Worm (Caenorhabditis elegans): ENCODE measurements around the gene col-156.

The col-156 gene

ce11 chrV:11459255-11459654 is 9.1 kb upstream of the col-156 start, which contains the start of gene T11F9.1:
T11F9.1 (plus strand) TSS chrV:11459555.
- no peak for TF ChIP-seq unc-42 (tag; optimal IDR thresholded peaks at IDR 0.05)
- TF ChIP-seq ceh-34 (tag; optimal IDR thresholded peaks at IDR 0.05) = no peak
- TF ChIP-seq K09A11.1 (tag; optimal IDR thresholded peaks at IDR 0.05; ENCODE audit: insufficient read depth) = no peak
- no peak for TF ChIP-seq ceh-24 (tag; optimal IDR thresholded peaks at IDR 0.05)
- no peak for TF ChIP-seq T23F11.4 (GFP tag; optimal IDR thresholded peaks at IDR 0.05)
- TF ChIP-seq C38D4.7 (GFP tag; optimal IDR thresholded peaks at IDR 0.05) = no peak
- TF ChIP-seq ceh-9 (tag; optimal IDR thresholded peaks at IDR 0.05) = no peak
- TF ChIP-seq che-1 (tag; optimal IDR thresholded peaks at IDR 0.05) = no peak

- peak; percentile 61 for TF ChIP-seq unc-42 (tag; optimal IDR thresholded peaks at IDR 0.05)
- no peak for TF ChIP-seq ceh-18 (tag; optimal IDR thresholded peaks at IDR 0.05)
These were observed 4.8 kb upstream of the col-156 start for ce11 chrV:11454917-11455316.

ce11 chrV:11449404-11449803 is 753 bp downstream of the col-156 start:
- TF ChIP-seq pag-3 (tag; optimal IDR thresholded peaks at IDR 0.05; ENCODE audit: borderline replicate concordance) (peak; percentile 6), ceh-22 (tag; optimal IDR thresholded peaks at IDR 0.05) (no peak), pros-1 (tag; optimal IDR thresholded peaks at IDR 0.05) (no peak), hlh-6 (tag; optimal IDR thresholded peaks at IDR 0.05) (peak; percentile 46), Y22D7AL.16 (tag; optimal IDR thresholded peaks at IDR 0.05) (peak; percentile 13)

- peak; percentile 36 for TF ChIP-seq unc-55 (GFP tag; optimal IDR thresholded peaks at IDR 0.05)
- no peak for TF ChIP-seq sox-2 (GFP tag; IDR thresholded peaks at IDR 0.05)
- TF ChIP-seq unc-42 (tag; optimal IDR thresholded peaks at IDR 0.05) = peak; percentile 85
These were observed 3.9 kb downstream of the col-156 start, which contains the start of gene mig-17 for ce11 chrV:11446297-11446696. mig-17 (plus strand) TSS chrV:11446685.

ce11 chrV:11445375-11445774 is 4.8 kb downstream of the col-156 start:
- TF ChIP-seq ttx-3 (tag; optimal IDR thresholded peaks at IDR 0.05) (no peak), fkh-6 (tag; optimal IDR thresholded peaks at IDR 0.05) (no peak), hlh-8 (tag; optimal IDR thresholded peaks at IDR 0.05) (no peak), sox-4 (tag; optimal IDR thresholded peaks at IDR 0.05) (no peak), ref-2 (tag; optimal IDR thresholded peaks at IDR 0.05) (peak; percentile 62), ets-4 (tag; optimal IDR thresholded peaks at IDR 0.05) (no peak), tbx-7 (tag; optimal IDR thresholded peaks at IDR 0.05) (no peak), ceh-31 (tag; optimal IDR thresholded peaks at IDR 0.05) (peak; percentile 51), pag-3 (tag; optimal IDR thresholded peaks at IDR 0.05; ENCODE audit: borderline replicate concordance) (no peak), pros-1 (tag; optimal IDR thresholded peaks at IDR 0.05) (no peak), sox-2 (GFP tag; IDR thresholded peaks at IDR 0.05) (no peak), ceh-19 (GFP tag; optimal IDR thresholded peaks at IDR 0.05) (peak; percentile 49), Y22D7AL.16 (tag; optimal IDR thresholded peaks at IDR 0.05) (no peak), fkh-10 (GFP tag; optimal IDR thresholded peaks at IDR 0.05) (no peak), hlh-13 (GFP tag; optimal IDR thresholded peaks at IDR 0.05) (no peak), mec-3 (tag; optimal IDR thresholded peaks at IDR 0.05; ENCODE audit: borderline replicate concordance) (no peak), hlh-15 (tag; optimal IDR thresholded peaks at IDR 0.05) (no peak), ama-1 (optimal IDR thresholded peaks at IDR 0.05) (no peak), nhr-232 (tag; optimal IDR thresholded peaks at IDR 0.05) (no peak), unc-86 (tag; optimal IDR thresholded peaks at IDR 0.05) (no peak), ceh-34 (tag; optimal IDR thresholded peaks at IDR 0.05) (peak; percentile 39), nfya-1 (tag; optimal IDR thresholded peaks at IDR 0.05) (peak; percentile 69), pha-2 (tag; optimal IDR thresholded peaks at IDR 0.05) (no peak), ceh-14 (tag; optimal IDR thresholded peaks at IDR 0.05) (peak; percentile 44), ceh-48 (tag; optimal IDR thresholded peaks at IDR 0.05) (peak; percentile 89), unc-42 (tag; optimal IDR thresholded peaks at IDR 0.05) (peak; percentile 40), zip-5 (tag; optimal IDR thresholded peaks at IDR 0.05) (no peak), unc-55 (GFP tag; optimal IDR thresholded peaks at IDR 0.05) (no peak), pax-1 (tag; optimal IDR thresholded peaks at IDR 0.05) (no peak), ceh-18 (tag; optimal IDR thresholded peaks at IDR 0.05) (peak; percentile 6), K09A11.1 (tag; optimal IDR thresholded peaks at IDR 0.05; ENCODE audit: insufficient read depth) (no peak), hlh-30 (tag; optimal IDR thresholded peaks at IDR 0.05; ENCODE audit: insufficient read depth) (no peak), syd-9 (tag; optimal IDR thresholded peaks at IDR 0.05) (no peak), ahr-1 (tag; optimal IDR thresholded peaks at IDR 0.05) (no peak), ceh-2 (tag; optimal IDR thresholded peaks at IDR 0.05) (no peak), gmeb-2 (tag; optimal IDR thresholded peaks at IDR 0.05) (no peak), F13H6.1 (tag; optimal IDR thresholded peaks at IDR 0.05) (peak; percentile 28)

All from whole organism, late embryonic.